Fruit fly (Drosophila melanogaster) whole organism, embryonic: Measurements from ENCODE around the gene CG5973.

Experiments
- B-H1 ChIP-seq: fragments of 200-800 bp; sonication (Bioruptor generic); IDR thresholded peaks from 3 replicates; pipeline ENCODE4 v1.3.6; 2022; ENCODE audit warnings: missing biosample characterization, missing genetic modification characterization
- B-H2 ChIP-seq: fragments of 200-800 bp; sonication (Bioruptor generic); optimal IDR thresholded peaks from 2 replicates; lab custom pipeline; 2018; ENCODE audit warnings: missing biosample characterization, mild to moderate bottlenecking, missing genetic modification characterization
- BEAF-32 ChIP-seq: fragments of 200-800 bp; sonication (Bioruptor generic); optimal IDR thresholded peaks from 3 replicates; lab custom pipeline; 2017; ENCODE audit warnings: missing biosample characterization, missing genetic modification characterization, mild to moderate bottlenecking, moderate library complexity, missing genetic modification reagents
- Bteb2 ChIP-seq: fragments of 200-800 bp; sonication (Bioruptor generic); optimal IDR thresholded peaks from 2 replicates; lab custom pipeline; 2016; ENCODE audit warnings: missing biosample characterization, missing genetic modification characterization
- CG1024 ChIP-seq: fragments of 200-800 bp; sonication (Bioruptor generic); IDR thresholded peaks from 2 replicates; pipeline ENCODE4 v1.3.6; 2022; ENCODE audit warnings: missing biosample characterization, missing genetic modification characterization
- CG10959 ChIP-seq: fragments of 200-800 bp; sonication (Bioruptor generic); IDR thresholded peaks from 2 replicates; pipeline ENCODE4 v1.3.6; 2022; ENCODE audit warnings: missing biosample characterization, missing genetic modification characterization
- CG11398 ChIP-seq: fragments of 200-800 bp; sonication (Bioruptor generic); optimal IDR thresholded peaks from 2 replicates; lab custom pipeline; 2016; ENCODE audit warnings: missing biosample characterization, missing genetic modification characterization
- CG12104 ChIP-seq: fragments of 200-800 bp; sonication (Bioruptor generic); optimal IDR thresholded peaks from 3 replicates; lab custom pipeline; 2016; ENCODE audit warnings: missing biosample characterization, missing genetic modification characterization
- CG12236 ChIP-seq: fragments of 200-800 bp; sonication (Bioruptor generic); optimal IDR thresholded peaks from 2 replicates; lab custom pipeline; 2016; ENCODE audit warnings: missing biosample characterization, missing genetic modification characterization
- CG16779 ChIP-seq: fragments of 200-800 bp; sonication (Bioruptor generic); IDR thresholded peaks from 2 replicates; pipeline ENCODE4 v1.3.6; 2022; ENCODE audit warnings: missing biosample characterization, missing genetic modification characterization
- CG30020 ChIP-seq: fragments of 200-800 bp; optimal IDR thresholded peaks from 2 replicates; lab custom pipeline; 2019; ENCODE audit warnings: missing biosample characterization, mild to moderate bottlenecking, missing genetic modification characterization, moderate library complexity
- CG30403 ChIP-seq: fragments of 200-800 bp; sonication (Bioruptor generic); optimal IDR thresholded peaks from 3 replicates; lab custom pipeline; 2016; ENCODE audit warnings: missing biosample characterization, missing genetic modification characterization
- CG3163 ChIP-seq: fragments of 200-800 bp; sonication (Bioruptor generic); optimal IDR thresholded peaks from 3 replicates; lab custom pipeline; 2016; ENCODE audit warnings: missing biosample characterization, missing genetic modification characterization
- CG3847 ChIP-seq: fragments of 200-800 bp; sonication (Bioruptor generic); IDR thresholded peaks from 2 replicates; pipeline ENCODE4 v1.3.6; 2022; ENCODE audit warnings: missing biosample characterization, missing genetic modification characterization
- CG4424 ChIP-seq: fragments of 200-800 bp; sonication (Bioruptor generic); optimal IDR thresholded peaks from 3 replicates; lab custom pipeline; 2016; ENCODE audit warnings: missing biosample characterization, missing genetic modification characterization
- CG7987 ChIP-seq: fragments of 200-800 bp; sonication (Bioruptor generic); optimal IDR thresholded peaks from 2 replicates; lab custom pipeline; 2018; ENCODE audit warnings: missing biosample characterization, mild to moderate bottlenecking, missing genetic modification characterization, moderate library complexity
- CG8944 ChIP-seq: fragments of 200-800 bp; sonication (Bioruptor generic); optimal IDR thresholded peaks from 3 replicates; lab custom pipeline; 2016; ENCODE audit warnings: missing biosample characterization, missing genetic modification characterization
- CTCF ChIP-seq: fragments of 200-800 bp; sonication (Bioruptor generic); optimal IDR thresholded peaks from 2 replicates; lab custom pipeline; 2017; ENCODE audit warnings: missing biosample characterization, mild to moderate bottlenecking, missing genetic modification characterization, moderate library complexity
- CkIIα-i1 ChIP-seq: fragments of 200-800 bp; sonication (Bioruptor generic); IDR thresholded peaks from 2 replicates; pipeline ENCODE4 v1.3.6; 2022; ENCODE audit warnings: missing biosample characterization, missing genetic modification characterization
- Doc3 ChIP-seq: fragments of 200-800 bp; sonication (Bioruptor generic); IDR thresholded peaks from 3 replicates; pipeline ENCODE4 v1.3.6; 2022; ENCODE audit warnings: missing biosample characterization, missing genetic modification characterization; ENCODE audit not compliant: partially characterized antibody
- Fer1 ChIP-seq: fragments of 200-800 bp; sonication (Bioruptor generic); optimal IDR thresholded peaks from 2 replicates; lab custom pipeline; 2017; ENCODE audit warnings: missing biosample characterization, mild to moderate bottlenecking, missing genetic modification characterization
- Gsc ChIP-seq: fragments of 200-800 bp; sonication (Bioruptor generic); IDR thresholded peaks from 2 replicates; pipeline ENCODE4 v1.3.6; 2022; ENCODE audit warnings: missing biosample characterization, missing genetic modification characterization
- Gug ChIP-seq: fragments of 200-800 bp; sonication (Bioruptor generic); IDR thresholded peaks from 4 replicates; pipeline ENCODE4 v1.3.6; 2022; ENCODE audit warnings: missing biosample characterization, missing genetic modification characterization
- HLH3B ChIP-seq: fragments of 200-800 bp; sonication (Bioruptor generic); IDR thresholded peaks from 2 replicates; pipeline ENCODE4 v1.3.6; 2022; ENCODE audit warnings: missing biosample characterization, missing genetic modification characterization
- Hr3 ChIP-seq: fragments of 200-800 bp; sonication (Bioruptor generic); optimal IDR thresholded peaks from 3 replicates; lab custom pipeline; 2016; ENCODE audit warnings: missing biosample characterization, missing genetic modification characterization
- Hsf ChIP-seq: fragments of 200-800 bp; sonication (Bioruptor generic); optimal IDR thresholded peaks from 3 replicates; lab custom pipeline; 2016; ENCODE audit warnings: missing biosample characterization, missing genetic modification characterization
- Stat92E ChIP-seq, 3 experiments: fragments of >200 bp in 2 of 3; fragments of 200-800 bp in 1 of 3; sonication (Bioruptor generic) in 1 of 3; optimal IDR thresholded peaks; 2 replicates each; lab custom pipeline; 2017 to 2019; ENCODE audit warnings: missing biosample characterization in 3 of 3, missing genetic modification characterization in 3 of 3, mild to moderate bottlenecking in 1 of 3, moderate library complexity in 1 of 3
- abd-A ChIP-seq: fragments of 200-800 bp; sonication (Bioruptor generic); optimal IDR thresholded peaks from 3 replicates; lab custom pipeline; 2019; ENCODE audit warnings: missing biosample characterization, mild to moderate bottlenecking, missing genetic modification characterization, moderate library complexity
- al ChIP-seq: fragments of 200-800 bp; sonication (Bioruptor generic); IDR thresholded peaks from 2 replicates; pipeline ENCODE4 v1.3.6; 2022; ENCODE audit warnings: missing biosample characterization, missing genetic modification characterization
- amos ChIP-seq: fragments of 200-800 bp; sonication (Bioruptor generic); IDR thresholded peaks from 2 replicates; pipeline ENCODE4 v1.3.6; 2022; ENCODE audit warnings: missing biosample characterization, missing genetic modification characterization; ENCODE audit not compliant: partially characterized antibody
- caup ChIP-seq: fragments of 200-800 bp; sonication (Bioruptor generic); optimal IDR thresholded peaks from 3 replicates; lab custom pipeline; 2017; ENCODE audit warnings: missing biosample characterization, mild to moderate bottlenecking, missing genetic modification characterization, moderate library complexity; ENCODE audit not compliant: severe bottlenecking
- cwo ChIP-seq: fragments of 200-800 bp; sonication (Bioruptor generic); optimal IDR thresholded peaks from 3 replicates; lab custom pipeline; 2017; ENCODE audit warnings: missing biosample characterization, missing genetic modification characterization, mild to moderate bottlenecking, moderate library complexity, missing genetic modification reagents
- grau ChIP-seq: fragments of 200-800 bp; optimal IDR thresholded peaks from 3 replicates; lab custom pipeline; 2019; ENCODE audit warnings: missing biosample characterization, mild to moderate bottlenecking, missing genetic modification characterization, moderate library complexity
- gro ChIP-seq: fragments of 200-800 bp; sonication (Bioruptor generic); optimal IDR thresholded peaks from 2 replicates; lab custom pipeline; 2016; ENCODE audit warnings: missing biosample characterization, missing genetic modification characterization
- gt ChIP-seq: fragments of 200-800 bp; sonication (Bioruptor generic); IDR thresholded peaks from 2 replicates; pipeline ENCODE4 v1.3.6; 2022; ENCODE audit warnings: missing biosample characterization, missing genetic modification characterization
- ind ChIP-seq: fragments of 200-800 bp; sonication (Bioruptor generic); optimal IDR thresholded peaks from 3 replicates; lab custom pipeline; 2016; ENCODE audit warnings: missing biosample characterization, missing genetic modification characterization
- inv ChIP-seq: fragments of 200-800 bp; sonication (Bioruptor generic); IDR thresholded peaks from 2 replicates; pipeline ENCODE4 v1.3.6; 2022; ENCODE audit warnings: missing biosample characterization, missing genetic modification characterization; ENCODE audit not compliant: partially characterized antibody
- jing ChIP-seq: fragments of 200-800 bp; sonication (Bioruptor generic); optimal IDR thresholded peaks from 2 replicates; lab custom pipeline; 2018; ENCODE audit warnings: missing biosample characterization, mild to moderate bottlenecking, missing genetic modification characterization
- kah ChIP-seq: fragments of 200-800 bp; sonication (Bioruptor generic); optimal IDR thresholded peaks from 2 replicates; lab custom pipeline; 2018; ENCODE audit warnings: missing biosample characterization, mild to moderate bottlenecking, missing genetic modification characterization
- kay ChIP-seq: fragments of 200-800 bp; sonication (Bioruptor generic); optimal IDR thresholded peaks from 2 replicates; lab custom pipeline; 2016; ENCODE audit warnings: missing biosample characterization, missing genetic modification characterization
- lab ChIP-seq: fragments of 200-800 bp; sonication (Bioruptor generic); optimal IDR thresholded peaks from 3 replicates; lab custom pipeline; 2017; ENCODE audit warnings: missing biosample characterization, missing genetic modification characterization, mild to moderate bottlenecking, moderate library complexity, missing genetic modification reagents
- pho ChIP-seq: fragments of 200-800 bp; sonication (Bioruptor generic); optimal IDR thresholded peaks from 2 replicates; lab custom pipeline; 2016; ENCODE audit warnings: missing biosample characterization, missing genetic modification characterization
- run ChIP-seq: fragments of 200-800 bp; sonication (Bioruptor generic); optimal IDR thresholded peaks from 3 replicates; lab custom pipeline; 2018; ENCODE audit warnings: missing biosample characterization, mild to moderate bottlenecking, missing genetic modification characterization
- schlank ChIP-seq: fragments of 200-800 bp; sonication (Bioruptor generic); optimal IDR thresholded peaks from 2 replicates; lab custom pipeline; 2018; ENCODE audit warnings: missing biosample characterization, mild to moderate bottlenecking, missing genetic modification characterization
- slou ChIP-seq: fragments of 200-800 bp; sonication (Bioruptor generic); optimal IDR thresholded peaks from 3 replicates; lab custom pipeline; 2016; ENCODE audit warnings: missing biosample characterization, missing genetic modification characterization
- stc ChIP-seq: fragments of 200-800 bp; sonication (Bioruptor generic); IDR thresholded peaks from 2 replicates; pipeline ENCODE4 v1.3.6; 2022; ENCODE audit warnings: missing biosample characterization, missing genetic modification characterization
- tll ChIP-seq, 2 experiments: fragments of 200-800 bp in 1 of 2; fragments of >200 bp in 1 of 2; sonication (Bioruptor generic) in 1 of 2; optimal IDR thresholded peaks; 2 replicates each; lab custom pipeline; 2017 to 2019; ENCODE audit warnings: missing biosample characterization in 2 of 2, missing genetic modification characterization in 2 of 2, mild to moderate bottlenecking in 1 of 2, moderate library complexity in 1 of 2
- trem ChIP-seq: fragments of 200-800 bp; optimal IDR thresholded peaks from 3 replicates; lab custom pipeline; 2019; ENCODE audit warnings: missing biosample characterization, mild to moderate bottlenecking, missing genetic modification characterization, moderate library complexity
- twi ChIP-seq: fragments of 200-800 bp; optimal IDR thresholded peaks from 2 replicates; lab custom pipeline; 2019; ENCODE audit warnings: missing biosample characterization, mild to moderate bottlenecking, missing genetic modification characterization, moderate library complexity
- usp ChIP-seq: fragments of >200 bp; optimal IDR thresholded peaks from 2 replicates; lab custom pipeline; 2017; ENCODE audit warnings: missing biosample characterization, missing genetic modification characterization
- vnd ChIP-seq: fragments of 200-800 bp; sonication (Bioruptor generic); IDR thresholded peaks from 3 replicates; pipeline ENCODE4 v1.3.6; 2022; ENCODE audit warnings: missing biosample characterization, missing genetic modification characterization; ENCODE audit not compliant: partially characterized antibody

Gene CG5973

dm6 chr2L:7434737-7435356 is 2.4 kb upstream of the CG5973 start (continued):
- TF ChIP-seq al (GFP tag; lab: Robert Waterston, UW) (peak; percentile 51), Fer1 (GFP tag; lab: Kevin White, UChicago) (peak; percentile 43), ind (GFP tag; lab: Kevin White, UChicago) (peak; percentile 6), CG4424 (GFP tag; lab: Kevin White, UChicago) (no peak), twi (tag; lab: Kevin White, UChicago) (no peak), Stat92E (GFP tag; optimal IDR thresholded peaks at IDR 0.05; lab: Kevin White, UChicago) (no peak), CG30020 (tag; lab: Kevin White, UChicago) (no peak), trem (tag; lab: Kevin White, UChicago) (no peak), CG7987 (GFP tag; lab: Kevin White, UChicago) (no peak), CG10959 (GFP tag; lab: Robert Waterston, UW) (no peak), abd-A (tag; lab: Kevin White, UChicago) (no peak), amos (no peak), Gug (GFP tag; lab: Robert Waterston, UW) (no peak; the same call in 3 of the 4 replicates), B-H1 (GFP tag; lab: Robert Waterston, UW) (peak; percentile 18; the same call in 1 of the 3 replicates), vnd (GFP tag; lab: Robert Waterston, UW) (no peak), Gsc (GFP tag; lab: Robert Waterston, UW) (no peak), CG1024 (GFP tag; lab: Robert Waterston, UW) (peak; percentile 48; the same call in 1 of the 2 replicates), Bteb2 (GFP tag; lab: Kevin White, UChicago) (no peak), inv (GFP tag; lab: Robert Waterston, UW) (no peak), CG30403 (GFP tag; lab: Kevin White, UChicago) (peak; percentile 27), slou (GFP tag; lab: Kevin White, UChicago) (no peak), caup (GFP tag; lab: Kevin White, UChicago) (peak; percentile 14), gro (GFP tag; lab: Kevin White, UChicago) (no peak), CG12236 (GFP tag; lab: Kevin White, UChicago) (no peak), Hsf (no peak), Hr3 (GFP tag; lab: Kevin White, UChicago) (no peak), pho (no peak), CG8944 (GFP tag; lab: Kevin White, UChicago) (no peak), CG3847 (GFP tag; lab: Robert Waterston, UW) (peak; percentile 51), CG16779 (GFP tag; lab: Robert Waterston, UW) (no peak), CkIIα-i1 (GFP tag; lab: Robert Waterston, UW) (no peak), lab (peak; percentile 62), B-H2 (GFP tag; lab: Kevin White, UChicago) (peak; percentile 18), tll (GFP tag; optimal IDR thresholded peaks at IDR 0.05; lab: Kevin White, UChicago) (no peak), CG12104 (no peak), usp (GFP tag; lab: Kevin White, UChicago) (no peak), kah (GFP tag; lab: Kevin White, UChicago) (no peak), schlank (no peak), run (tag; lab: Kevin White, UChicago) (no peak), CTCF (no peak), HLH3B (GFP tag; lab: Robert Waterston, UW) (peak; percentile 68), gt (no peak), cwo (GFP tag; lab: Kevin White, UChicago) (peak; percentile 35), stc (no peak; the same call in 1 of the 2 replicates), CG3163 (GFP tag; lab: Kevin White, UChicago) (no peak), grau (tag; lab: Kevin White, UChicago) (peak; percentile 83), BEAF-32 (no peak), CG11398 (GFP tag; lab: Kevin White, UChicago) (no peak), kay (no peak), Doc3 (GFP tag; lab: Robert Waterston, UW) (no peak), jing (no peak)
